Worm (Caenorhabditis elegans): Measurements from ENCODE around the gene col-121.

DNA sequence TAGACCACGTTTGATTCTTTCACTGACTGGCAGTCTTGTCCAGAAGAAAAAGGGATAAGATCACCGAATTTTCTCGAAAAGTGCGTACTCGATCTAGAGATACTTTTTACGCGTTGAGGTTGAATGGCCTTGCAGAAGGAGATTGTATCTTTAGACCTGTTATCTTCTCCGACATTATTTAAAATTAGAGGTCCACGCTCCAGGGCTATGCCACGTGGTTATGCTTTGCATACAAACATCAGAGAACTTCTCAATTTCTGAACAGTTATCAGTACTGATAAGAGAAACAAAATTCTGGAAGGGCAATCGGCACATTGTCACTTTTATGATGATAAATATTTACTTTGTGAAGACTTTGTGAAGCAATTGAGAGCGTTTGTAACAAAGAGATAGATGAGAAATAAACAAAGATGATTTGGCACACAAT, 46.1 kb upstream of the col-121 start:
- peak; percentile 3 for TF ChIP-seq nhr-10 (tag; optimal IDR thresholded peaks at IDR 0.05)
- no peak for TF ChIP-seq ztf-11 (tag; optimal IDR thresholded peaks at IDR 0.05)
- peak; percentile 17 for TF ChIP-seq nhr-25 (tag; optimal IDR thresholded peaks at IDR 0.05)
- TF ChIP-seq nhr-12 (tag; optimal IDR thresholded peaks at IDR 0.05), result no peak
- TF ChIP-seq mdl-1 (tag; optimal IDR thresholded peaks at IDR 0.05), result peak; percentile 72 to 87
- no peak for TF ChIP-seq mbf-1 (tag; optimal IDR thresholded peaks at IDR 0.05)
- TF ChIP-seq aly-2 (tag; optimal IDR thresholded peaks at IDR 0.05), result no peak
- TF ChIP-seq unc-62 (GFP tag; optimal IDR thresholded peaks at IDR 0.05), result no peak
- TF ChIP-seq lsy-2 (tag; optimal IDR thresholded peaks at IDR 0.05), result peak in 1 of 2 experiments; percentile 56
- no peak for TF ChIP-seq unc-55 (GFP tag; optimal IDR thresholded peaks at IDR 0.05)
- peak; percentile 64 for TF ChIP-seq elt-1 (tag; optimal IDR thresholded peaks at IDR 0.05)
- peak; percentile 74 for TF ChIP-seq skn-1 (tag; optimal IDR thresholded peaks at IDR 0.05)

All from whole organism, L2 larva.